Worm (Caenorhabditis elegans) whole organism, L1 larva: ENCODE data around the gene ugt-21.

Source experiments
- C34B4.2 ChIP-seq: sonication (generic microtip); optimal IDR thresholded peaks from 2 replicates; lab custom pipeline; 2017; ENCODE audit warnings: mild to moderate bottlenecking, missing genetic modification characterization, missing compliant biosample characterization
- F16B12.6 ChIP-seq: fragments of 150-350 bp; optimal IDR thresholded peaks from 2 replicates; lab custom pipeline; 2014; ENCODE audit warnings: missing biosample characterization, missing genetic modification characterization
- Y116A8C.19 ChIP-seq: sonication (generic microtip); optimal IDR thresholded peaks from 2 replicates; lab custom pipeline; 2016; ENCODE audit warnings: missing compliant biosample characterization, missing genetic modification characterization, borderline replicate concordance
- alr-1 ChIP-seq: fragments of 200-800 bp; sonication (Bioruptor generic); optimal IDR thresholded peaks from 2 replicates; lab custom pipeline; 2018; ENCODE audit warnings: borderline replicate concordance, mild to moderate bottlenecking, missing genetic modification characterization, missing compliant biosample characterization
- aly-2 ChIP-seq: fragments of 150-350 bp; optimal IDR thresholded peaks from 2 replicates; lab custom pipeline; 2014; ENCODE audit warnings: missing biosample characterization, missing genetic modification characterization
- ceh-82 ChIP-seq, 3 experiments: fragments of 150-350 bp in 1 of 3; sonication (generic microtip) in 2 of 3; optimal IDR thresholded peaks; 2 replicates each; lab custom pipeline; 2014 to 2017; ENCODE audit warnings: missing biosample characterization in 3 of 3, missing genetic modification characterization in 3 of 3
- dsc-1 ChIP-seq: sonication (generic microtip); optimal IDR thresholded peaks from 2 replicates; lab custom pipeline; 2016; ENCODE audit warnings: mild to moderate bottlenecking, missing genetic modification characterization, missing compliant biosample characterization
- efl-1 ChIP-seq, 4 experiments: fragments of 150-350 bp; optimal IDR thresholded peaks in 3 of 4; peaks in 1 of 4; 1 replicate in 1 of 4; 2 replicates in 3 of 4; lab custom pipeline; 2014; ENCODE audit warnings: missing biosample characterization in 2 of 4, missing genetic modification characterization in 2 of 4, missing genetic modification reagents in 2 of 4
- egl-27 ChIP-seq, 2 experiments: fragments of 150-350 bp in 1 of 2; sonication (generic microtip); optimal IDR thresholded peaks; 3 replicates each; lab custom pipeline; 2017 to 2018; ENCODE audit warnings: missing biosample characterization in 2 of 2, missing genetic modification characterization in 2 of 2, missing genetic modification reagents in 2 of 2
- fkh-4 ChIP-seq: sonication (generic microtip); optimal IDR thresholded peaks from 2 replicates; lab custom pipeline; 2016; ENCODE audit warnings: missing compliant biosample characterization, missing genetic modification characterization, borderline replicate concordance
- fos-1 ChIP-seq: fragments of 150-350 bp; optimal IDR thresholded peaks from 2 replicates; lab custom pipeline; 2014; ENCODE audit warnings: missing biosample characterization, missing genetic modification characterization
- hlh-4 ChIP-seq: sonication (generic microtip); optimal IDR thresholded peaks from 2 replicates; lab custom pipeline; 2016; ENCODE audit warnings: mild to moderate bottlenecking, missing genetic modification characterization, missing compliant biosample characterization
- isw-1 ChIP-seq: fragments of 200-800 bp; sonication (Bioruptor generic); IDR thresholded peaks from 2 replicates; pipeline ENCODE4 v1.3.6; 2022; ENCODE audit warnings: missing genetic modification characterization, missing compliant biosample characterization
- lin-13 ChIP-seq: fragments of 150-350 bp; optimal IDR thresholded peaks from 2 replicates; lab custom pipeline; 2014; ENCODE audit warnings: missing biosample characterization, missing genetic modification reagents, missing genetic modification characterization
- lin-14 ChIP-seq: fragments of 200-800 bp; sonication (Bioruptor generic); optimal IDR thresholded peaks from 2 replicates; lab custom pipeline; 2018; ENCODE audit warnings: mild to moderate bottlenecking, missing genetic modification characterization, moderate library complexity, missing compliant biosample characterization
- lin-35 ChIP-seq, 2 experiments: fragments of 150-350 bp; optimal IDR thresholded peaks; 2 replicates each; lab custom pipeline; 2014; ENCODE audit warnings: missing biosample characterization in 2 of 2, missing genetic modification characterization in 2 of 2, missing genetic modification reagents in 2 of 2
- lin-39 ChIP-seq: fragments of 150-350 bp; optimal IDR thresholded peaks from 2 replicates; lab custom pipeline; 2014; ENCODE audit warnings: missing biosample characterization, missing genetic modification reagents, missing genetic modification characterization
- lir-3 ChIP-seq: sonication (generic microtip); optimal IDR thresholded peaks from 2 replicates; lab custom pipeline; 2016; ENCODE audit warnings: mild to moderate bottlenecking, missing genetic modification characterization, moderate library complexity, missing compliant biosample characterization; ENCODE audit not compliant: poor library complexity
- mdl-1 ChIP-seq, 2 experiments: fragments of 150-350 bp; optimal IDR thresholded peaks; 2 replicates each; lab custom pipeline; 2014 to 2017; ENCODE audit warnings: missing biosample characterization in 2 of 2, missing genetic modification characterization in 2 of 2, inconsistent platforms in 1 of 2
- mep-1 ChIP-seq: fragments of 150-350 bp; optimal IDR thresholded peaks from 2 replicates; lab custom pipeline; 2014; ENCODE audit warnings: missing biosample characterization, missing genetic modification characterization
- nhr-11 ChIP-seq: fragments of 150-350 bp; optimal IDR thresholded peaks from 2 replicates; lab custom pipeline; 2014; ENCODE audit warnings: missing biosample characterization, missing genetic modification characterization
- nhr-12 ChIP-seq: sonication (generic microtip); optimal IDR thresholded peaks from 2 replicates; lab custom pipeline; 2017; ENCODE audit warnings: missing biosample characterization, missing genetic modification characterization
- nhr-20 ChIP-seq: sonication (generic microtip); optimal IDR thresholded peaks from 2 replicates; lab custom pipeline; 2016; ENCODE audit warnings: mild to moderate bottlenecking, missing genetic modification characterization, missing compliant biosample characterization
- nhr-71 ChIP-seq: sonication (generic microtip); optimal IDR thresholded peaks from 2 replicates; lab custom pipeline; 2016; ENCODE audit warnings: mild to moderate bottlenecking, missing genetic modification characterization, moderate library complexity, missing compliant biosample characterization
- nhr-77 ChIP-seq: fragments of 150-350 bp; optimal IDR thresholded peaks from 2 replicates; lab custom pipeline; 2014; ENCODE audit warnings: missing biosample characterization, missing genetic modification characterization
- nhr-85 ChIP-seq: sonication (generic microtip); peaks from one replicate; lab custom pipeline; 2016; ENCODE audit warnings: missing genetic modification characterization, inconsistent platforms, missing compliant biosample characterization
- pag-3 ChIP-seq: sonication (generic microtip); optimal IDR thresholded peaks from 2 replicates; lab custom pipeline; 2017; ENCODE audit warnings: missing genetic modification characterization, mild to moderate bottlenecking, missing compliant biosample characterization, antibody characterized with exemption, borderline replicate concordance; ENCODE audit not compliant: insufficient read depth
- pax-3 ChIP-seq: fragments of 200-800 bp; sonication (Bioruptor generic); optimal IDR thresholded peaks from 2 replicates; lab custom pipeline; 2018; ENCODE audit warnings: mild to moderate bottlenecking, missing genetic modification characterization, moderate library complexity, missing compliant biosample characterization
- pqm-1 ChIP-seq: sonication (generic microtip); optimal IDR thresholded peaks from 3 replicates; lab custom pipeline; 2017; ENCODE audit warnings: missing biosample characterization, missing genetic modification characterization
- sup-37 ChIP-seq: fragments of 200-800 bp; sonication (Bioruptor generic); optimal IDR thresholded peaks from 2 replicates; lab custom pipeline; 2018; ENCODE audit warnings: mild to moderate bottlenecking, missing genetic modification characterization, missing compliant biosample characterization
- unc-130 ChIP-seq: fragments of 150-350 bp; optimal IDR thresholded peaks from 2 replicates; lab custom pipeline; 2017; ENCODE audit warnings: missing biosample characterization, missing genetic modification characterization, inconsistent platforms
- unc-30 ChIP-seq: sonication (generic microtip); optimal IDR thresholded peaks from 2 replicates; lab custom pipeline; 2017; ENCODE audit warnings: missing biosample characterization, missing genetic modification characterization
- unc-98 ChIP-seq: fragments of 200-800 bp; sonication (Bioruptor generic); IDR thresholded peaks from 2 replicates; pipeline ENCODE4 v1.3.6; 2022; ENCODE audit warnings: missing genetic modification characterization, missing compliant biosample characterization
- xbp-1 ChIP-seq: sonication (generic microtip); optimal IDR thresholded peaks from 2 replicates; lab custom pipeline; 2016; ENCODE audit warnings: missing genetic modification characterization, missing compliant biosample characterization
- ztf-4 ChIP-seq: fragments of 150-350 bp; optimal IDR thresholded peaks from 2 replicates; lab custom pipeline; 2014; ENCODE audit warnings: missing biosample characterization, missing genetic modification characterization

ugt-21 gene

DNA sequence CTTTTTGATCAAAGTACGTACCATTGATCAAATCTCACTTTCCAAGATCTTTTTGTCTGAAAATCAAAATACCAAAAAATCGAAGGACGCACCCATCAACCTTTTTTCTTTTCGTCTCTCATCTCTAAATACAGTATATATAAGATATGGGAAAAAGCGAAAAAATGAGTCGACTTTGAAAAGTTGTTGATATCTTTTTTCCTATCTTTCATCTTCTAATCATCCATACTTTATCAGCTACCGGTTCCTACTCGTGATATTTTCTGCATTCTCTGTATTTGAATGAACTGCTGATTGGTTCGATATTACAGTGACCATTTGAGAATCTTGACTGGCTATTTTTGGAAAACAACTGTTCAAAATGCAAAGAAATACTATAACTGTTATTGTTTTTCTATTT lies 16.7 kb downstream of the ugt-21 start, which contains the start of gene C33A12.19 (continued):
- no peak for TF ChIP-seq alr-1 (tag; lab: Kevin White, UChicago)
- no peak for TF ChIP-seq hlh-4 (tag; lab: Kevin White, UChicago)
- TF ChIP-seq aly-2 (tag; lab: Kevin White, UChicago): no peak
- no peak for TF ChIP-seq pax-3 (tag; lab: Kevin White, UChicago)
- TF ChIP-seq lir-3 (tag; lab: Kevin White, UChicago): no peak
- no peak for TF ChIP-seq xbp-1 (tag; lab: Kevin White, UChicago)
- peak in 1 of 2 experiments; percentile 50 for TF ChIP-seq lin-35 (GFP tag; optimal IDR thresholded peaks at IDR 0.05; lab: Kevin White, UChicago)
- TF ChIP-seq ceh-82 (tag; optimal IDR thresholded peaks at IDR 0.05; lab: Kevin White, UChicago): no peak
- TF ChIP-seq unc-30 (tag; lab: Kevin White, UChicago): no peak
- TF ChIP-seq mdl-1 (tag; optimal IDR thresholded peaks at IDR 0.05; lab: Kevin White, UChicago): no peak
- no peak for TF ChIP-seq F16B12.6 (tag; lab: Kevin White, UChicago)
- TF ChIP-seq mep-1 (tag; lab: Kevin White, UChicago): peak; percentile 17
- no peak for TF ChIP-seq nhr-11 (tag; lab: Kevin White, UChicago)
- no peak for TF ChIP-seq lin-13
- TF ChIP-seq Y116A8C.19: no peak
- peak; percentile 75 for TF ChIP-seq nhr-20 (tag; lab: Kevin White, UChicago)
- TF ChIP-seq isw-1 (GFP tag; lab: Robert Waterston, UW): no peak
- TF ChIP-seq nhr-85 (tag; lab: Kevin White, UChicago): peak; percentile 83

DNA sequence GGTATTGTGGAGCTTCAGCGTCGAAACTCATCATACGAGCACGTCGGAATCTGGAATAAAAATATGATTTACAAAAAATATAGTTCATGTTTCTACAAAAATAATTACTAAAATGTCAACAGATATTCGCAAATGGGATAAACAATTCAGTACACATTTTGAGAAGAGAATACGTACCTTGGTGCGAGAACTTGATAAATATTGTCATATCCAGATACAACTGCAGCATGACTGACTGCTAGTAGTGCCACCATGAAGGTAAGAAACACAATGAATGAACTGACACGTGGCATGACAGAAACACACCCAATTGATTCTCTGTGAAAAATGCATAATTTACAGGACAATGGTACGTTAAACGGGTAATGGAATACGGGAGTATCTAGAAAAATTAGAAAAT lies 18.5 kb downstream of the ugt-21 start, which contains the start of gene nlp-35:
Gene nlp-35 (minus strand): TSS at position 319 of the 400 bp plus-strand sequence.
- TF ChIP-seq nhr-12 (tag; lab: Kevin White, UChicago): no peak
- no peak for TF ChIP-seq nhr-77 (tag; lab: Kevin White, UChicago)
- TF ChIP-seq C34B4.2 (tag; lab: Kevin White, UChicago): no peak
- no peak for TF ChIP-seq pag-3
- no peak for TF ChIP-seq lin-39 (tag; lab: Kevin White, UChicago)
- no peak for TF ChIP-seq egl-27 (tag; optimal IDR thresholded peaks at IDR 0.05; lab: Kevin White, UChicago)
- TF ChIP-seq pqm-1 (tag; lab: Kevin White, UChicago): no peak
- no peak for TF ChIP-seq unc-98
- no peak for TF ChIP-seq fkh-4
- no peak for TF ChIP-seq ztf-4 (tag; lab: Kevin White, UChicago)
- TF ChIP-seq sup-37 (GFP tag; lab: Kevin White, UChicago): no peak
- no peak for TF ChIP-seq unc-130
- no peak for TF ChIP-seq fos-1 (tag; lab: Kevin White, UChicago)
- no peak for TF ChIP-seq ceh-82 (tag; optimal IDR thresholded peaks at IDR 0.05; lab: Kevin White, UChicago)
- no peak for TF ChIP-seq isw-1 (GFP tag; lab: Robert Waterston, UW)
- TF ChIP-seq lin-14 (GFP tag; lab: Kevin White, UChicago): no peak
- TF ChIP-seq, all 84 proteins: peak for 0

DNA sequence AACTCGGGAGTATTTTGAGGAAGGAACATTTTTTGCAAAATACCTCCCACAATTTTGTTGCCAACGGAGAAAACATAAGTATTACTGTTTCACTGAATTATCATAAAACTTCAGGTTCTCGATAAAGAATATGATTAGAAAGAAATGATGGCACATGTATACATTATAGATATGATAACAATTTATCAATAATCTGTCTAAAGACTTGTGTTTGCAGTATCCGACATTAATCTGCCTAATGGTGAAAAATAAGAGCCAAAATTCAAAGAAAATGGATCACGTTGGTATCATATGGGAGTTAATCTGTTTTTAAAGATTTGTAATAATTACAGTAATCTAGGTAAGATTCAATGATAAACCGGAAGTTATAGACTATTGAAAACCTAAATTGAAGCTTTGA lies 20.5 kb downstream of the ugt-21 start:
- TF ChIP-seq efl-1 (optimal IDR thresholded peaks at IDR 0.05; lab: Kevin White, UChicago) (no peak), efl-1 (GFP tag; optimal IDR thresholded peaks at IDR 0.05 in 1 of 2; lab: Kevin White, UChicago) (peak in 1 of 2 experiments; percentile 68), mep-1 (tag; lab: Kevin White, UChicago) (no peak), dsc-1 (tag; lab: Kevin White, UChicago) (peak; percentile 88), lin-14 (GFP tag; lab: Kevin White, UChicago) (no peak), pax-3 (tag; lab: Kevin White, UChicago) (peak; percentile 41)

DNA sequence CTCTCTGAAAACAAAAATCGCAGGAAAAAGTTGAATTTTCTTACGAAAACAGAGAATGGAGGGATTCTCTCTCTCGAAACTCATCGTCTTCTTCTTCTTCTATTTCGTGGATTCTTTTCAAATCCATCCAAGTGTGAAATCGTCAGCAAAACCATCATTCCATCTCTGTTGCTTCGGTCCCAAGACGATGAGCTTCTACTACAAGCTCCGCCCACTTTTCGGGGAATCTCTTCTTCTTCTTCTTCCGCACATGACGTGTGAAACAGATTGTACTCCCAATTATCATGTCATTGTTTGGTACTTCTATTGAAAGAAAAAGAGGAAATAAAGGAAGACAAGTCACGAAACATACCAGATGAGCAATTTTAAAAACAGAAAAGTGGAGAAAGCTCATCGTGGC lies 23.0 kb downstream of the ugt-21 start:
- no peak for TF ChIP-seq lin-35 (GFP tag; optimal IDR thresholded peaks at IDR 0.05; lab: Kevin White, UChicago)
- TF ChIP-seq lin-14 (GFP tag; lab: Kevin White, UChicago): peak; percentile 27
- TF ChIP-seq nhr-71 (tag; lab: Kevin White, UChicago): no peak
- no peak for TF ChIP-seq efl-1 (optimal IDR thresholded peaks at IDR 0.05; lab: Kevin White, UChicago)
- peak in 1 of 2 experiments; percentile 55 for TF ChIP-seq efl-1 (GFP tag; optimal IDR thresholded peaks at IDR 0.05 in 1 of 2; lab: Kevin White, UChicago)
- TF ChIP-seq, all 84 proteins: peak for 2
